Worm (Caenorhabditis elegans): Measurements from ENCODE around the gene fig-1.

fig-1 gene

ce11 chrV:11029309-11029708 lies 48.3 kb upstream of the fig-1 start (continued):
- TF ChIP-seq K11D2.4 (GFP tag; IDR thresholded peaks at IDR 0.05), result peak; percentile 72
- TF ChIP-seq hmg-20 (GFP tag; IDR thresholded peaks at IDR 0.05), result 0 out of 2 replicates have a peak, but pooled peaks have one; percentile 49
- TF ChIP-seq D2030.7 (GFP tag; IDR thresholded peaks at IDR 0.05), result peak; percentile 41; the same call in 1 of the 2 replicates
- peak; percentile 92 for TF ChIP-seq lin-54 (GFP tag; optimal IDR thresholded peaks at IDR 0.05)
- no peak for TF ChIP-seq pha-4 (tag; optimal IDR thresholded peaks at IDR 0.05)
- peak in 1 of 3 experiments; percentile 72 for TF ChIP-seq lin-35 (GFP tag; optimal IDR thresholded peaks at IDR 0.05)
- TF ChIP-seq B0336.3 (GFP tag; IDR thresholded peaks at IDR 0.05), result no peak
- no peak for TF ChIP-seq F49E8.2 (tag; optimal IDR thresholded peaks at IDR 0.05; ENCODE audit: insufficient read depth)
- peak; percentile 2 for TF ChIP-seq madf-10 (tag; optimal IDR thresholded peaks at IDR 0.05)
- TF ChIP-seq repo-1 (tag; optimal IDR thresholded peaks at IDR 0.05), result no peak
- TF ChIP-seq nhr-120 (GFP tag; IDR thresholded peaks at IDR 0.05), result no peak
- peak; percentile 58 for TF ChIP-seq K12H6.12 (tag; optimal IDR thresholded peaks at IDR 0.05)
- peak in 1 of 2 experiments; percentile 7 for TF ChIP-seq let-607 (tag; optimal IDR thresholded peaks at IDR 0.05)
- TF ChIP-seq aptf-3 (GFP tag; IDR thresholded peaks at IDR 0.05), result no peak
- peak; percentile 54 for TF ChIP-seq dpl-1 (GFP tag; optimal IDR thresholded peaks at IDR 0.05)
- TF ChIP-seq xnd-1 (tag; optimal IDR thresholded peaks at IDR 0.05), result no peak
- 0 out of 2 replicates have a peak, but pooled peaks have one; percentile 57 for TF ChIP-seq bed-2 (GFP tag; IDR thresholded peaks at IDR 0.05)
- 0 out of 2 replicates have a peak, but pooled peaks have one; percentile 34 for TF ChIP-seq let-526 (GFP tag; IDR thresholded peaks at IDR 0.05)
- no peak for TF ChIP-seq snpc-3.4 (tag; optimal IDR thresholded peaks at IDR 0.05)
- peak; percentile 51 for TF ChIP-seq madf-8 (GFP tag; conservative IDR thresholded peaks at IDR 0.05)
- TF ChIP-seq lsl-1 (GFP tag; optimal IDR thresholded peaks at IDR 0.05), result peak; percentile 48
- peak; percentile 34; the same call in 1 of the 2 replicates for TF ChIP-seq rcor-1 (GFP tag; IDR thresholded peaks at IDR 0.05)
- 0 out of 2 replicates have a peak, but pooled peaks have one; percentile 14 for TF ChIP-seq C17E4.6 (GFP tag; IDR thresholded peaks at IDR 0.05)
- 0 out of 2 replicates have a peak, but pooled peaks have one; percentile 23 for TF ChIP-seq B0019.2 (GFP tag; conservative IDR thresholded peaks at IDR 0.05)
- TF ChIP-seq nfya-1 (tag; optimal IDR thresholded peaks at IDR 0.05; ENCODE audit: borderline replicate concordance, insufficient read depth), result no peak
- peak; percentile 30 for TF ChIP-seq lin-40 (tag; optimal IDR thresholded peaks at IDR 0.05)
- no peak for TF ChIP-seq F39B2.1 (GFP tag; IDR thresholded peaks at IDR 0.05)
- TF ChIP-seq somi-1 (GFP tag; optimal IDR thresholded peaks at IDR 0.05), result no peak
- TF ChIP-seq nhr-179 (tag; optimal IDR thresholded peaks at IDR 0.05), result no peak
- TF ChIP-seq Y53G8AR.9 (GFP tag; conservative IDR thresholded peaks at IDR 0.05), result no peak
- TF ChIP-seq ama-1 (optimal IDR thresholded peaks at IDR 0.05), result no peak
- TF ChIP-seq ama-1 (GFP tag; optimal IDR thresholded peaks at IDR 0.05), result no peak
- no peak for TF ChIP-seq F52B5.7 (tag; optimal IDR thresholded peaks at IDR 0.05)
- no peak for TF ChIP-seq Y95B8A.8 (GFP tag; IDR thresholded peaks at IDR 0.05)
- TF ChIP-seq sea-2 (GFP tag; IDR thresholded peaks at IDR 0.05), result no peak
- TF ChIP-seq dox-1 (GFP tag; IDR thresholded peaks at IDR 0.05), result peak; percentile 51; the same call in 1 of the 2 replicates
- TF ChIP-seq ztf-26 (tag; optimal IDR thresholded peaks at IDR 0.05), result no peak
- TF ChIP-seq nhr-90 (tag; optimal IDR thresholded peaks at IDR 0.05), result no peak
- TF ChIP-seq chd-7 (tag; optimal IDR thresholded peaks at IDR 0.05), result peak; percentile 9
- TF ChIP-seq B0035.1 (tag; optimal IDR thresholded peaks at IDR 0.05), result no peak
- peak; percentile 43; the same call in 1 of the 2 replicates for TF ChIP-seq F33H1.4 (GFP tag; IDR thresholded peaks at IDR 0.05)
- TF ChIP-seq unc-130 (GFP tag; optimal IDR thresholded peaks at IDR 0.05), result peak; percentile 44
- no peak for TF ChIP-seq ceh-58 (GFP tag; IDR thresholded peaks at IDR 0.05)
- peak; percentile 83 for TF ChIP-seq ZK185.1 (tag; optimal IDR thresholded peaks at IDR 0.05; ENCODE audit: poor library complexity, severe bottlenecking)
- TF ChIP-seq nhr-27 (tag; optimal IDR thresholded peaks at IDR 0.05), result no peak
- TF ChIP-seq cebp-2 (GFP tag; IDR thresholded peaks at IDR 0.05), result no peak
